Fruit fly (Drosophila melanogaster) whole organism, embryonic: Measurements from ENCODE around the gene in.

Source experiments
- CG12299 ChIP-seq: fragments of 200-800 bp; sonication (Bioruptor generic); optimal IDR thresholded peaks from 2 replicates; lab custom pipeline; 2018; ENCODE audit warnings: missing biosample characterization, mild to moderate bottlenecking, missing genetic modification characterization
- CG14014 ChIP-seq: fragments of 200-800 bp; sonication (Bioruptor generic); IDR thresholded peaks from 2 replicates; pipeline ENCODE4 v1.3.6; 2022; ENCODE audit warnings: missing biosample characterization, missing genetic modification characterization
- CG14965 ChIP-seq: fragments of 200-800 bp; sonication (Bioruptor generic); optimal IDR thresholded peaks from 2 replicates; lab custom pipeline; 2016; ENCODE audit warnings: missing biosample characterization, missing genetic modification characterization, borderline replicate concordance
- CG15011 ChIP-seq: fragments of 200-800 bp; sonication (Bioruptor generic); optimal IDR thresholded peaks from 3 replicates; lab custom pipeline; 2018; ENCODE audit warnings: missing biosample characterization, mild to moderate bottlenecking, missing genetic modification characterization
- CG15696 ChIP-seq: fragments of 200-800 bp; sonication (Bioruptor generic); optimal IDR thresholded peaks from 2 replicates; lab custom pipeline; 2019; ENCODE audit warnings: missing biosample characterization, mild to moderate bottlenecking, missing genetic modification characterization, moderate library complexity
- CG17385 ChIP-seq: fragments of 200-800 bp; sonication (Bioruptor generic); optimal IDR thresholded peaks from 3 replicates; lab custom pipeline; 2018; ENCODE audit warnings: missing biosample characterization, mild to moderate bottlenecking, missing genetic modification characterization
- CG31224 ChIP-seq: fragments of 200-800 bp; sonication (Bioruptor generic); IDR thresholded peaks from 2 replicates; pipeline ENCODE4 v1.3.6; 2022; ENCODE audit warnings: missing biosample characterization, missing genetic modification characterization
- CG32772 ChIP-seq: fragments of 200-800 bp; sonication (Bioruptor generic); IDR thresholded peaks from 2 replicates; pipeline ENCODE4 v1.3.6; 2022; ENCODE audit warnings: missing biosample characterization, missing genetic modification characterization
- CG33557 ChIP-seq: fragments of 200-800 bp; sonication (Bioruptor generic); optimal IDR thresholded peaks from 2 replicates; lab custom pipeline; 2019; ENCODE audit warnings: missing biosample characterization, mild to moderate bottlenecking, missing genetic modification characterization, moderate library complexity
- CG7786 ChIP-seq: fragments of 200-800 bp; sonication (Bioruptor generic); optimal IDR thresholded peaks from 2 replicates; lab custom pipeline; 2016; ENCODE audit warnings: missing biosample characterization, missing genetic modification characterization
- CG7987 ChIP-seq: fragments of 200-800 bp; sonication (Bioruptor generic); optimal IDR thresholded peaks from 2 replicates; lab custom pipeline; 2018; ENCODE audit warnings: missing biosample characterization, mild to moderate bottlenecking, missing genetic modification characterization, moderate library complexity
- CG8281 ChIP-seq: fragments of 200-800 bp; sonication (Bioruptor generic); optimal IDR thresholded peaks from 2 replicates; lab custom pipeline; 2018; ENCODE audit warnings: missing biosample characterization, mild to moderate bottlenecking, missing genetic modification characterization, moderate library complexity
- CG8924 ChIP-seq: fragments of 200-800 bp; optimal IDR thresholded peaks from 3 replicates; lab custom pipeline; 2019; ENCODE audit warnings: missing biosample characterization, mild to moderate bottlenecking, missing genetic modification characterization, moderate library complexity
- CG9609 ChIP-seq: fragments of 200-800 bp; sonication (Bioruptor generic); optimal IDR thresholded peaks from 3 replicates; lab custom pipeline; 2016; ENCODE audit warnings: missing biosample characterization, missing genetic modification characterization
- CG9797 ChIP-seq: fragments of 200-800 bp; sonication (Bioruptor generic); optimal IDR thresholded peaks from 3 replicates; lab custom pipeline; 2018; ENCODE audit warnings: missing biosample characterization, mild to moderate bottlenecking, missing genetic modification characterization
- Dfd ChIP-seq, 2 experiments: fragments of >200 bp; optimal IDR thresholded peaks; 2 replicates each; lab custom pipeline; 2017; ENCODE audit warnings: missing biosample characterization in 2 of 2, missing genetic modification characterization in 2 of 2
- Doc3 ChIP-seq: fragments of 200-800 bp; sonication (Bioruptor generic); IDR thresholded peaks from 3 replicates; pipeline ENCODE4 v1.3.6; 2022; ENCODE audit warnings: missing biosample characterization, missing genetic modification characterization; ENCODE audit not compliant: partially characterized antibody
- Dp ChIP-seq: fragments of 200-800 bp; sonication (Bioruptor generic); optimal IDR thresholded peaks from 2 replicates; lab custom pipeline; 2018; ENCODE audit warnings: missing biosample characterization, mild to moderate bottlenecking, missing genetic modification characterization, moderate library complexity
- E2f2 ChIP-seq: fragments of 200-800 bp; sonication (Bioruptor generic); IDR thresholded peaks from 2 replicates; pipeline ENCODE4 v1.3.6; 2022; ENCODE audit warnings: missing biosample characterization, missing genetic modification characterization
- Eip74EF ChIP-seq, 2 experiments: fragments of 200-800 bp in 1 of 2; fragments of >200 bp in 1 of 2; sonication (Bioruptor generic) in 1 of 2; optimal IDR thresholded peaks; 2 replicates each; lab custom pipeline; 2017 to 2019; ENCODE audit warnings: missing biosample characterization in 2 of 2, missing genetic modification characterization in 2 of 2, mild to moderate bottlenecking in 1 of 2, moderate library complexity in 1 of 2
- Ets97D ChIP-seq: fragments of 200-800 bp; sonication (Bioruptor generic); optimal IDR thresholded peaks from 3 replicates; lab custom pipeline; 2016; ENCODE audit warnings: missing biosample characterization, missing genetic modification characterization
- HHEX ChIP-seq: fragments of 200-800 bp; sonication (Bioruptor generic); optimal IDR thresholded peaks from 3 replicates; lab custom pipeline; 2017; ENCODE audit warnings: missing biosample characterization, mild to moderate bottlenecking, missing genetic modification characterization, missing genetic modification reagents
- Hr78 ChIP-seq, 2 experiments: fragments of 200-800 bp in 1 of 2; fragments of >200 bp in 1 of 2; sonication (Bioruptor generic) in 1 of 2; optimal IDR thresholded peaks; 2 replicates each; lab custom pipeline; 2017 to 2019; ENCODE audit warnings: missing biosample characterization in 2 of 2, missing genetic modification characterization in 2 of 2, mild to moderate bottlenecking in 1 of 2, moderate library complexity in 1 of 2
- Lhr ChIP-seq: fragments of 200-800 bp; sonication (Bioruptor generic); optimal IDR thresholded peaks from 3 replicates; lab custom pipeline; 2017; ENCODE audit warnings: mild to moderate bottlenecking, missing biosample characterization, missing genetic modification reagents, missing genetic modification characterization
- Mes4 ChIP-seq: fragments of 200-800 bp; sonication (Bioruptor generic); optimal IDR thresholded peaks from 2 replicates; lab custom pipeline; 2016; ENCODE audit warnings: missing biosample characterization, missing genetic modification characterization
- Pdp1 ChIP-seq, 2 experiments: fragments of 200-800 bp; sonication (Bioruptor generic); optimal IDR thresholded peaks; 3 replicates each; lab custom pipeline; 2016; ENCODE audit warnings: missing biosample characterization in 2 of 2, missing genetic modification characterization in 2 of 2, mild to moderate bottlenecking in 1 of 2, moderate library complexity in 1 of 2
- Rfx ChIP-seq: fragments of 200-800 bp; sonication (Bioruptor generic); IDR thresholded peaks from 2 replicates; pipeline ENCODE4 v1.3.6; 2022; ENCODE audit warnings: missing biosample characterization, missing genetic modification characterization
- ato ChIP-seq: fragments of 200-800 bp; sonication (Bioruptor generic); IDR thresholded peaks from 2 replicates; pipeline ENCODE4 v1.3.6; 2022; ENCODE audit warnings: missing biosample characterization, missing genetic modification characterization; ENCODE audit not compliant: partially characterized antibody
- bcd ChIP-seq: fragments of 200-800 bp; sonication (Bioruptor generic); optimal IDR thresholded peaks from 2 replicates; lab custom pipeline; 2017; ENCODE audit warnings: missing biosample characterization, mild to moderate bottlenecking, missing genetic modification characterization
- br ChIP-seq: fragments of >200 bp; optimal IDR thresholded peaks from 2 replicates; lab custom pipeline; 2017
- cas ChIP-seq: fragments of 200-800 bp; sonication (Bioruptor generic); IDR thresholded peaks from 2 replicates; pipeline ENCODE4 v1.3.6; 2022; ENCODE audit warnings: missing biosample characterization, missing genetic modification characterization
- corto ChIP-seq: fragments of 200-800 bp; sonication (Bioruptor generic); optimal IDR thresholded peaks from 2 replicates; lab custom pipeline; 2016; ENCODE audit warnings: missing biosample characterization, mild to moderate bottlenecking, missing genetic modification characterization, moderate library complexity
- dimm ChIP-seq: fragments of 200-800 bp; sonication (Bioruptor generic); IDR thresholded peaks from 2 replicates; pipeline ENCODE4 v1.3.6; 2022; ENCODE audit warnings: missing biosample characterization, missing genetic modification characterization
- dmrt99B ChIP-seq: fragments of 200-800 bp; sonication (Bioruptor generic); optimal IDR thresholded peaks from 2 replicates; lab custom pipeline; 2018; ENCODE audit warnings: missing biosample characterization, mild to moderate bottlenecking, missing genetic modification characterization, moderate library complexity
- fd102C ChIP-seq: fragments of 200-800 bp; sonication (Bioruptor generic); optimal IDR thresholded peaks from 2 replicates; lab custom pipeline; 2018; ENCODE audit warnings: missing biosample characterization, mild to moderate bottlenecking, missing genetic modification characterization, moderate library complexity
- grn ChIP-seq: fragments of 200-800 bp; sonication (Bioruptor generic); optimal IDR thresholded peaks from 3 replicates; lab custom pipeline; 2017; ENCODE audit warnings: missing biosample characterization, missing genetic modification characterization
- gsb-n ChIP-seq: fragments of 200-800 bp; sonication (Bioruptor generic); optimal IDR thresholded peaks from 3 replicates; lab custom pipeline; 2018; ENCODE audit warnings: missing biosample characterization, mild to moderate bottlenecking, missing genetic modification characterization
- ham ChIP-seq: fragments of 200-800 bp; sonication (Bioruptor generic); IDR thresholded peaks from 2 replicates; pipeline ENCODE4 v1.3.6; 2022; ENCODE audit warnings: missing biosample characterization, missing genetic modification characterization
- jigr1 ChIP-seq: fragments of 200-800 bp; sonication (Bioruptor generic); IDR thresholded peaks from 3 replicates; pipeline ENCODE4 v1.3.6; 2022; ENCODE audit warnings: missing biosample characterization, missing genetic modification characterization
- knrl ChIP-seq: fragments of 200-800 bp; sonication (Bioruptor generic); IDR thresholded peaks from 3 replicates; pipeline ENCODE4 v1.3.6; 2022; ENCODE audit warnings: missing biosample characterization, missing genetic modification characterization; ENCODE audit not compliant: partially characterized antibody
- lbe ChIP-seq: fragments of 200-800 bp; sonication (Bioruptor generic); optimal IDR thresholded peaks from 2 replicates; lab custom pipeline; 2016; ENCODE audit warnings: missing biosample characterization, mild to moderate bottlenecking, missing genetic modification characterization
- maf-S ChIP-seq: fragments of 200-800 bp; sonication (Bioruptor generic); optimal IDR thresholded peaks from 2 replicates; lab custom pipeline; 2016; ENCODE audit warnings: missing biosample characterization, missing genetic modification characterization
- onecut ChIP-seq: fragments of 200-800 bp; sonication (Bioruptor generic); IDR thresholded peaks from 2 replicates; pipeline ENCODE4 v1.3.6; 2022; ENCODE audit warnings: missing biosample characterization, missing genetic modification characterization
- prd ChIP-seq, 3 experiments: fragments of >200 bp in 2 of 3; fragments of 200-800 bp in 1 of 3; sonication (Bioruptor generic) in 1 of 3; optimal IDR thresholded peaks in 2 of 3; IDR thresholded peaks in 1 of 3; 2 replicates in 2 of 3; 3 replicates in 1 of 3; pipeline versions ENCODE4 v1.3.6 to Lab custom; 2017 to 2022; ENCODE audit warnings: missing biosample characterization in 1 of 3, missing genetic modification characterization in 1 of 3
- scrt ChIP-seq: fragments of 200-800 bp; sonication (Bioruptor generic); optimal IDR thresholded peaks from 2 replicates; lab custom pipeline; 2018; ENCODE audit warnings: missing biosample characterization, mild to moderate bottlenecking, missing genetic modification characterization, moderate library complexity
- sima ChIP-seq: fragments of 200-800 bp; sonication (Bioruptor generic); optimal IDR thresholded peaks from 2 replicates; lab custom pipeline; 2016; ENCODE audit warnings: missing biosample characterization, missing genetic modification characterization
- tup ChIP-seq: fragments of 200-800 bp; sonication (Bioruptor generic); optimal IDR thresholded peaks from 2 replicates; lab custom pipeline; 2016; ENCODE audit warnings: missing biosample characterization, mild to moderate bottlenecking, missing genetic modification characterization, moderate library complexity
- unpg ChIP-seq: fragments of 200-800 bp; sonication (Bioruptor generic); optimal IDR thresholded peaks from 3 replicates; lab custom pipeline; 2018; ENCODE audit warnings: missing biosample characterization, mild to moderate bottlenecking, missing genetic modification characterization, moderate library complexity
- wdn ChIP-seq: fragments of 200-800 bp; sonication (Bioruptor generic); IDR thresholded peaks from 2 replicates; pipeline ENCODE4 v1.3.6; 2022; ENCODE audit warnings: missing biosample characterization, missing genetic modification characterization

in gene

DNA sequence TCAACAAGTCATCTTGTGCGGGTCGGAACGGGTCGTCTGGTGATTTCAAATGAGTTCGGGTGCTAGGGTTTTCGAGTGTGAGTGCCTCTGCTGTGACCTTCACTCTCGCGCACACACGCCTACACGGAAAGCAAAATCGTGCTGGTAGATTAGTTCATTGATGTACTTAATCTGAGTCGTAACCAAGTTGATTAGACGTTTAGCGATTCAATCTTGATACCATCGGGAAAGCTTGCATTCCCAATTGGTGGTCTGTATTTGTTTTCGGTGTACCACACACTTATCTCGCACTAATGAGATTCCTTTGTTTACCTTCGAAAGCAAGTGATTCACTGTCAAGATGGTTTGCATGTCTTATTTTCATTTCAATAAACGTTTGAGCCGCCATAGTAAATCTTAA, 22.0 kb downstream of the in start (continued):
- no peak for TF ChIP-seq cas (GFP tag; lab: Robert Waterston, UW)
- no peak for TF ChIP-seq CG15696 (tag; lab: Kevin White, UChicago)
- no peak; the same call in 1 of the 2 replicates for TF ChIP-seq dimm (GFP tag; lab: Robert Waterston, UW)
- TF ChIP-seq ato (GFP tag; lab: Robert Waterston, UW): no peak
- no peak for TF ChIP-seq sima (GFP tag; lab: Kevin White, UChicago)
- no peak for TF ChIP-seq Ets97D (GFP tag; lab: Kevin White, UChicago)
- no peak for TF ChIP-seq prd (optimal IDR thresholded peaks at IDR 0.05; lab: Kevin White, UChicago)
- peak; percentile 49; the same call in 1 of the 3 replicates for TF ChIP-seq prd (GFP tag; IDR thresholded peaks at IDR 0.05; lab: Robert Waterston, UW)
- TF ChIP-seq lbe: no peak
- TF ChIP-seq Dp (GFP tag; lab: Kevin White, UChicago): no peak
- TF ChIP-seq CG7786: peak; percentile 31
- no peak for TF ChIP-seq Mes4 (GFP tag; lab: Kevin White, UChicago)
- peak in 1 of 2 experiments; percentile 68 for TF ChIP-seq Eip74EF (GFP tag; optimal IDR thresholded peaks at IDR 0.05; lab: Kevin White, UChicago)
- TF ChIP-seq unpg (GFP tag; lab: Kevin White, UChicago): peak; percentile 48
- peak; percentile 68 for TF ChIP-seq Rfx (GFP tag; lab: Robert Waterston, UW)
- peak; percentile 10 for TF ChIP-seq bcd (GFP tag; lab: Kevin White, UChicago)
- no peak for TF ChIP-seq CG14965
- no peak for TF ChIP-seq CG12299
- no peak for TF ChIP-seq Doc3
- TF ChIP-seq wdn: peak; percentile 54; the same call in 1 of the 2 replicates
- peak; percentile 38 for TF ChIP-seq dmrt99B (tag; lab: Kevin White, UChicago)
- no peak for TF ChIP-seq scrt
- no peak for TF ChIP-seq CG8924 (tag; lab: Kevin White, UChicago)
- peak in 1 of 2 experiments; percentile 77 for TF ChIP-seq Hr78 (GFP tag; optimal IDR thresholded peaks at IDR 0.05; lab: Kevin White, UChicago)
- TF ChIP-seq ham (GFP tag; lab: Robert Waterston, UW): no peak
- peak; percentile 78 for TF ChIP-seq grn
- TF ChIP-seq Lhr (GFP tag; lab: Kevin White, UChicago): no peak
- TF ChIP-seq corto: no peak
- TF ChIP-seq CG32772: no peak
- TF ChIP-seq jigr1 (GFP tag; lab: Robert Waterston, UW): no peak
- TF ChIP-seq E2f2 (GFP tag; lab: Robert Waterston, UW): peak; percentile 22; the same call in 1 of the 2 replicates
- TF ChIP-seq CG14014 (GFP tag; lab: Robert Waterston, UW): no peak; the same call in 1 of the 2 replicates
- no peak for TF ChIP-seq maf-S (GFP tag; lab: Kevin White, UChicago)
- peak; percentile 35 for TF ChIP-seq HHEX (GFP tag; lab: Kevin White, UChicago)
- peak in 1 of 2 experiments; percentile 56 for TF ChIP-seq Pdp1 (GFP tag; optimal IDR thresholded peaks at IDR 0.05; lab: Kevin White, UChicago)
- peak; percentile 13 for TF ChIP-seq CG17385 (GFP tag; lab: Kevin White, UChicago)
- no peak for TF ChIP-seq br (lab: Kevin White, UChicago)
- TF ChIP-seq CG33557 (GFP tag; lab: Kevin White, UChicago): no peak
- TF ChIP-seq CG9609 (GFP tag; lab: Kevin White, UChicago): peak; percentile 36
- no peak for TF ChIP-seq CG31224 (GFP tag; lab: Robert Waterston, UW)
- peak; percentile 28 for TF ChIP-seq CG7987 (GFP tag; lab: Kevin White, UChicago)
- TF ChIP-seq knrl: no peak
- no peak for TF ChIP-seq tup (GFP tag; lab: Kevin White, UChicago)
- TF ChIP-seq Dfd (GFP tag; optimal IDR thresholded peaks at IDR 0.05; lab: Kevin White, UChicago): no peak
- TF ChIP-seq CG15011 (GFP tag; lab: Kevin White, UChicago): no peak
- TF ChIP-seq gsb-n: no peak
- no peak for TF ChIP-seq CG9797 (GFP tag; lab: Kevin White, UChicago)
- no peak for TF ChIP-seq fd102C (GFP tag; lab: Kevin White, UChicago)
- no peak for TF ChIP-seq onecut (GFP tag; lab: Robert Waterston, UW)
- TF ChIP-seq CG8281: no peak
